Fruit fly (Drosophila melanogaster) whole organism, embryonic: Measurements from ENCODE around the gene CG5273.

ENCODE experiments used
- Ada2b ChIP-seq: fragments of 200-800 bp; sonication (Bioruptor generic); IDR thresholded peaks from 2 replicates; pipeline ENCODE4 v1.3.6; 2022; ENCODE audit warnings: missing biosample characterization, missing genetic modification characterization
- BEAF-32 ChIP-seq: fragments of 200-800 bp; sonication (Bioruptor generic); optimal IDR thresholded peaks from 3 replicates; lab custom pipeline; 2017; ENCODE audit warnings: missing biosample characterization, missing genetic modification characterization, mild to moderate bottlenecking, moderate library complexity, missing genetic modification reagents
- CG10321 ChIP-seq: fragments of 200-800 bp; sonication (Bioruptor generic); IDR thresholded peaks from 2 replicates; pipeline ENCODE4 v1.3.6; 2022; ENCODE audit warnings: missing biosample characterization, missing genetic modification characterization
- CG10431 ChIP-seq: fragments of 200-800 bp; sonication (Bioruptor generic); optimal IDR thresholded peaks from 3 replicates; lab custom pipeline; 2018; ENCODE audit warnings: missing biosample characterization, mild to moderate bottlenecking, missing genetic modification characterization
- CG10565 ChIP-seq: fragments of 200-800 bp; sonication (Bioruptor generic); optimal IDR thresholded peaks from 3 replicates; lab custom pipeline; 2016; ENCODE audit warnings: missing biosample characterization, mild to moderate bottlenecking, missing genetic modification characterization
- CG10979 ChIP-seq: fragments of 200-800 bp; sonication (Bioruptor generic); optimal IDR thresholded peaks from 2 replicates; lab custom pipeline; 2018; ENCODE audit warnings: missing biosample characterization, mild to moderate bottlenecking, missing genetic modification characterization, moderate library complexity
- CG11085 ChIP-seq: fragments of 200-800 bp; sonication (Bioruptor generic); IDR thresholded peaks from 2 replicates; pipeline ENCODE4 v1.3.6; 2022; ENCODE audit warnings: missing biosample characterization, missing genetic modification characterization
- CG12659 ChIP-seq: fragments of 200-800 bp; sonication (Bioruptor generic); optimal IDR thresholded peaks from 3 replicates; lab custom pipeline; 2017; ENCODE audit warnings: mild to moderate bottlenecking, missing biosample characterization, missing genetic modification reagents, missing genetic modification characterization
- CG12744 ChIP-seq: fragments of 200-800 bp; sonication (Bioruptor generic); optimal IDR thresholded peaks from 2 replicates; lab custom pipeline; 2016; ENCODE audit warnings: missing biosample characterization, missing genetic modification characterization
- CG14710 ChIP-seq: fragments of 200-800 bp; sonication (Bioruptor generic); optimal IDR thresholded peaks from 3 replicates; lab custom pipeline; 2019; ENCODE audit warnings: missing biosample characterization, mild to moderate bottlenecking, missing genetic modification characterization, moderate library complexity
- CG15601 ChIP-seq: fragments of 200-800 bp; sonication (Bioruptor generic); optimal IDR thresholded peaks from 3 replicates; lab custom pipeline; 2019; ENCODE audit warnings: missing biosample characterization, mild to moderate bottlenecking, missing genetic modification characterization, moderate library complexity
- CG17361 ChIP-seq: fragments of 200-800 bp; sonication (Bioruptor generic); IDR thresholded peaks from 3 replicates; pipeline ENCODE4 v1.3.6; 2022; ENCODE audit warnings: missing biosample characterization, missing genetic modification characterization
- CG17385 ChIP-seq: fragments of 200-800 bp; sonication (Bioruptor generic); optimal IDR thresholded peaks from 3 replicates; lab custom pipeline; 2018; ENCODE audit warnings: missing biosample characterization, mild to moderate bottlenecking, missing genetic modification characterization
- CG2129 ChIP-seq: fragments of 200-800 bp; sonication (Bioruptor generic); IDR thresholded peaks from 2 replicates; pipeline ENCODE4 v1.3.6; 2022; ENCODE audit warnings: missing biosample characterization, missing genetic modification characterization; ENCODE audit not compliant: partially characterized antibody
- CG2678 ChIP-seq: fragments of 200-800 bp; sonication (Bioruptor generic); optimal IDR thresholded peaks from 3 replicates; lab custom pipeline; 2019; ENCODE audit warnings: missing biosample characterization, mild to moderate bottlenecking, missing genetic modification characterization, moderate library complexity
- CG3163 ChIP-seq: fragments of 200-800 bp; sonication (Bioruptor generic); optimal IDR thresholded peaks from 3 replicates; lab custom pipeline; 2016; ENCODE audit warnings: missing biosample characterization, missing genetic modification characterization
- CG4360 ChIP-seq: fragments of 200-800 bp; sonication (Bioruptor generic); IDR thresholded peaks from 2 replicates; pipeline ENCODE4 v1.3.6; 2022; ENCODE audit warnings: missing biosample characterization, missing genetic modification characterization
- CG4730 ChIP-seq: fragments of 200-800 bp; sonication (Bioruptor generic); IDR thresholded peaks from 2 replicates; pipeline ENCODE4 v1.3.6; 2022; ENCODE audit warnings: missing biosample characterization, missing genetic modification characterization
- CG4820 ChIP-seq: fragments of 200-800 bp; sonication (Bioruptor generic); optimal IDR thresholded peaks from 3 replicates; lab custom pipeline; 2016; ENCODE audit warnings: missing biosample characterization, missing genetic modification characterization
- CG7357 ChIP-seq: fragments of 200-800 bp; sonication (Bioruptor generic); IDR thresholded peaks from 3 replicates; pipeline ENCODE4 v1.3.6; 2022; ENCODE audit warnings: missing biosample characterization, missing genetic modification characterization
- CG8478 ChIP-seq: fragments of >200 bp; optimal IDR thresholded peaks from 2 replicates; lab custom pipeline; 2018
- Chrac-16 ChIP-seq: fragments of 200-800 bp; sonication (Bioruptor generic); optimal IDR thresholded peaks from 3 replicates; lab custom pipeline; 2016; ENCODE audit warnings: missing biosample characterization, missing genetic modification characterization
- D ChIP-seq, 2 experiments: fragments of 200-800 bp in 1 of 2; fragments of >200 bp in 1 of 2; sonication (Bioruptor generic) in 1 of 2; optimal IDR thresholded peaks; 2 replicates in 1 of 2; 3 replicates in 1 of 2; lab custom pipeline; 2017; ENCODE audit warnings: mild to moderate bottlenecking in 1 of 2, missing biosample characterization in 1 of 2, missing genetic modification characterization in 1 of 2, missing genetic modification reagents in 1 of 2
- Ets65A ChIP-seq: fragments of 200-800 bp; sonication (Bioruptor generic); peaks from one replicate; lab custom pipeline; 2016; ENCODE audit warnings: missing biosample characterization, missing genetic modification characterization
- Fer1 ChIP-seq: fragments of 200-800 bp; sonication (Bioruptor generic); optimal IDR thresholded peaks from 2 replicates; lab custom pipeline; 2017; ENCODE audit warnings: missing biosample characterization, mild to moderate bottlenecking, missing genetic modification characterization
- Gsc ChIP-seq: fragments of 200-800 bp; sonication (Bioruptor generic); IDR thresholded peaks from 2 replicates; pipeline ENCODE4 v1.3.6; 2022; ENCODE audit warnings: missing biosample characterization, missing genetic modification characterization
- Hey ChIP-seq: fragments of 200-800 bp; sonication (Bioruptor generic); optimal IDR thresholded peaks from 3 replicates; lab custom pipeline; 2018; ENCODE audit warnings: missing biosample characterization, mild to moderate bottlenecking, missing genetic modification characterization
- HmgZ ChIP-seq: fragments of 200-800 bp; sonication (Bioruptor generic); optimal IDR thresholded peaks from 2 replicates; lab custom pipeline; 2018; ENCODE audit warnings: missing biosample characterization, mild to moderate bottlenecking, missing genetic modification characterization
- Lim3 ChIP-seq: fragments of 200-800 bp; sonication (Bioruptor generic); IDR thresholded peaks from 2 replicates; pipeline ENCODE4 v1.3.6; 2022; ENCODE audit warnings: missing biosample characterization, missing genetic modification characterization
- Meics ChIP-seq: fragments of 200-800 bp; sonication (Bioruptor generic); optimal IDR thresholded peaks from 2 replicates; lab custom pipeline; 2017; ENCODE audit warnings: missing biosample characterization, mild to moderate bottlenecking, missing genetic modification characterization
- Myb ChIP-seq: fragments of 200-800 bp; sonication (Bioruptor generic); optimal IDR thresholded peaks from 2 replicates; lab custom pipeline; 2016; ENCODE audit warnings: missing biosample characterization, missing genetic modification characterization
- Sry-β ChIP-seq: fragments of 200-800 bp; sonication (Bioruptor generic); optimal IDR thresholded peaks from 2 replicates; lab custom pipeline; 2018; ENCODE audit warnings: missing biosample characterization, mild to moderate bottlenecking, missing genetic modification characterization, moderate library complexity
- ap ChIP-seq: fragments of 200-800 bp; sonication (Bioruptor generic); IDR thresholded peaks from 2 replicates; pipeline ENCODE4 v1.3.6; 2022; ENCODE audit warnings: missing biosample characterization, missing genetic modification characterization
- bigmax ChIP-seq: fragments of 200-800 bp; sonication (Bioruptor generic); optimal IDR thresholded peaks from 2 replicates; lab custom pipeline; 2018; ENCODE audit warnings: missing biosample characterization, mild to moderate bottlenecking, missing genetic modification characterization
- bsh ChIP-seq, 2 experiments: fragments of 200-800 bp; sonication (Bioruptor generic); optimal IDR thresholded peaks; 2 replicates each; lab custom pipeline; 2017 to 2018; ENCODE audit warnings: mild to moderate bottlenecking in 2 of 2, missing biosample characterization in 2 of 2, missing genetic modification characterization in 2 of 2, moderate library complexity in 1 of 2
- ci ChIP-seq: fragments of 200-800 bp; sonication (Bioruptor generic); IDR thresholded peaks from 3 replicates; pipeline ENCODE4 v1.3.6; 2022; ENCODE audit warnings: missing biosample characterization, missing genetic modification characterization
- da ChIP-seq: fragments of 200-800 bp; sonication (Bioruptor generic); optimal IDR thresholded peaks from 2 replicates; lab custom pipeline; 2016; ENCODE audit warnings: missing biosample characterization, missing genetic modification characterization
- danr ChIP-seq: fragments of 200-800 bp; sonication (Bioruptor generic); IDR thresholded peaks from 2 replicates; pipeline ENCODE4 v1.3.6; 2022; ENCODE audit warnings: missing biosample characterization, missing genetic modification characterization
- en ChIP-seq: fragments of 200-800 bp; sonication (Bioruptor generic); optimal IDR thresholded peaks from 2 replicates; lab custom pipeline; 2016; ENCODE audit warnings: missing biosample characterization, missing genetic modification characterization
- grn ChIP-seq: fragments of 200-800 bp; sonication (Bioruptor generic); optimal IDR thresholded peaks from 3 replicates; lab custom pipeline; 2017; ENCODE audit warnings: missing biosample characterization, missing genetic modification characterization
- hth ChIP-seq: fragments of >200 bp; optimal IDR thresholded peaks from 2 replicates; lab custom pipeline; 2017; ENCODE audit warnings: inconsistent platforms
- jing ChIP-seq: fragments of 200-800 bp; sonication (Bioruptor generic); optimal IDR thresholded peaks from 2 replicates; lab custom pipeline; 2018; ENCODE audit warnings: missing biosample characterization, mild to moderate bottlenecking, missing genetic modification characterization
- ken ChIP-seq: fragments of 200-800 bp; sonication (Bioruptor generic); IDR thresholded peaks from 3 replicates; pipeline ENCODE4 v1.3.6; 2022; ENCODE audit warnings: missing biosample characterization, missing genetic modification characterization
- lab ChIP-seq: fragments of 200-800 bp; sonication (Bioruptor generic); optimal IDR thresholded peaks from 3 replicates; lab custom pipeline; 2017; ENCODE audit warnings: missing biosample characterization, missing genetic modification characterization, mild to moderate bottlenecking, moderate library complexity, missing genetic modification reagents
- org-1 ChIP-seq: fragments of 200-800 bp; sonication (Bioruptor generic); optimal IDR thresholded peaks from 2 replicates; lab custom pipeline; 2017; ENCODE audit warnings: missing biosample characterization, missing genetic modification characterization
- p53 ChIP-seq: fragments of 200-800 bp; sonication (Bioruptor generic); optimal IDR thresholded peaks from 2 replicates; lab custom pipeline; 2016; ENCODE audit warnings: missing biosample characterization, missing genetic modification characterization
- phol ChIP-seq: fragments of 200-800 bp; sonication (Bioruptor generic); optimal IDR thresholded peaks from 3 replicates; lab custom pipeline; 2018; ENCODE audit warnings: missing biosample characterization, mild to moderate bottlenecking, missing genetic modification characterization, moderate library complexity
- zfh1 ChIP-seq: fragments of 200-800 bp; sonication (Bioruptor generic); IDR thresholded peaks from 3 replicates; pipeline ENCODE4 v1.3.6; 2022; ENCODE audit warnings: missing biosample characterization, missing genetic modification characterization

Gene CG5273

DNA sequence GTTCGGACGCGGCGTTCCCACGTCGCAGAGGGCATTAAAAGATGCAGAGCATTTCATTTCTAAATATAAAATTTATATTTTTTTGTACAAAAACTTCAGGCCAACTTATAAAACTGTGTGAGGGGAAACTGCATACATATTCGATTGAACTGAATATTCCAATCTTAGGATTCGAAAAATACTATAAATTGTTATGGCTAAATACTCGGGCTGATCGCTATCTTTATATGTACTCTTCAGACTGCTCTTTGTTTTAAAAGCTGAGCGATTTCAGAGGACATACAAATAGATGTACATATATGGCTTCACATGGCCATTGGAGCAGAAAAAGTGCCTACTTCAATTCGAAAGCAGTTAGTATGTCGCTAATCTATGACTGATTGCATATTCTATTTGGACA is 44.0 kb downstream of the CG5273 start, which contains the start of gene CG13359:
Gene CG13359, minus strand, starts transcription at position 101 of the 400 bp plus-strand sequence.
- TF ChIP-seq grn (GFP tag; lab: Kevin White, UChicago) (no peak), CG2678 (no peak), danr (GFP tag; lab: Robert Waterston, UW) (no peak), Lim3 (GFP tag; lab: Robert Waterston, UW) (no peak), da (GFP tag; lab: Kevin White, UChicago) (no peak), bigmax (no peak), CG10565 (GFP tag; lab: Kevin White, UChicago) (no peak)
- TF ChIP-seq, all 482 proteins: peak for 0

DNA sequence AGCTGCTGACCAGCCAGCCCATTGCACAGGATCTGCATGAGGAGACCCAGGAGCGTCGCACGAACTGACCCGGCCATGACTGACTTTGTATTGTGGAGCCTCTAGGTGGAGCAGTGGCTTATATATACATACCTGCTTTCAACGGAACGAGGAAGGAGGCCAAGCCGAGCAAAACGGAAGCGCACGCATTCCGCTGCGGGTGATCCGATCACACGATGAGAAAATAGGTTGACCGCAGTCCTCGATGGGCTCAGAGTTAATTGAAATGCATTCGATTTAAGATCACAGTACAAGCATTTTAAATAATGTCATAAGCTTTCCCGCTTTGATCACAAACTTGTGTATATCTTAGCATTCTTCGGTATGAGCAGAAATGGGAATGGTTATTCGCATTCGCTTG is 45.4 kb downstream of the CG5273 start, which contains the start of gene CG13358:
Gene CG13358, minus strand, starts transcription at position 101 of the 400 bp plus-strand sequence.
- TF ChIP-seq ken (GFP tag; lab: Robert Waterston, UW) (no peak), Ets65A (GFP tag; lab: Kevin White, UChicago) (peak; percentile 42)

DNA sequence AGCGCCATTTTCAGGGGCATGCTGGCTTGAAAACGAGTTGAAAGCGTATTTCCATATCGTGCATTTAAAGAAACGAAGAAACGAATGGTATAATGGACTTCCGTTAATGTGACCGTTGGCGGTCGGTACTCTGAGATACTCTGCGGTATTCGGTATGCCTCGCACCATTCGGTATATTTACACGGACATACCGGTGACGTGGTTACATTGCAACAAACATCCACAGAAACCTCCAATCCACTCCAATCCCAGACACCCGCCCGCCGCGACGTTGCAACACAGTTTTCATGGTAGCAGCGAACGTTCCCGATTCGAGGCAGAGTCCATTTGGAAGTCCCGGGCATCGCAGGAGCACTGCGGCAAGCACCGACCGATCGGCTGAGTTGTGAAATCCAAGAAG is 46.5 kb downstream of the CG5273 start, which contains the start of gene Sec22:
Gene Sec22, plus strand, starts transcription at position 170 of the 400 bp plus-strand sequence.
- TF ChIP-seq Chrac-16 (GFP tag; lab: Kevin White, UChicago) (no peak), CG14710 (tag; lab: Kevin White, UChicago) (peak; percentile 40), hth (no peak), jing (GFP tag; lab: Kevin White, UChicago) (no peak), Meics (GFP tag; lab: Kevin White, UChicago) (peak; percentile 6), CG10431 (GFP tag; lab: Kevin White, UChicago) (no peak), CG12659 (GFP tag; lab: Kevin White, UChicago) (peak; percentile 46), bsh (GFP tag; optimal IDR thresholded peaks at IDR 0.05; lab: Kevin White, UChicago) (no peak), Sry-β (GFP tag; lab: Kevin White, UChicago) (no peak), CG10979 (no peak), ci (GFP tag; lab: Robert Waterston, UW) (peak; percentile 31; the same call in 1 of the 3 replicates), Gsc (no peak), zfh1 (GFP tag; lab: Robert Waterston, UW) (no peak), CG8478 (no peak), CG4820 (GFP tag; lab: Kevin White, UChicago) (no peak), CG7357 (no peak), Ada2b (GFP tag; lab: Robert Waterston, UW) (no peak), CG17385 (GFP tag; lab: Kevin White, UChicago) (no peak), CG3163 (no peak), CG4360 (peak; percentile 17; the same call in 1 of the 2 replicates), CG10321 (GFP tag; lab: Robert Waterston, UW) (no peak), BEAF-32 (peak; percentile 31), CG11085 (no peak), Hey (tag; lab: Kevin White, UChicago) (no peak), Myb (peak; percentile 17), HmgZ (tag; lab: Kevin White, UChicago) (peak; percentile 27), phol (tag; lab: Kevin White, UChicago) (peak; percentile 31), org-1 (GFP tag; lab: Kevin White, UChicago) (no peak), CG2129 (no peak), CG17361 (GFP tag; lab: Robert Waterston, UW) (0 out of 3 replicates have a peak, but pooled peaks have one; percentile 20), lab (GFP tag; lab: Kevin White, UChicago) (no peak), en (no peak), Fer1 (GFP tag; lab: Kevin White, UChicago) (no peak), ap (GFP tag; lab: Robert Waterston, UW) (no peak), CG15601 (peak; percentile 18), CG4730 (GFP tag; lab: Robert Waterston, UW) (no peak), D (optimal IDR thresholded peaks at IDR 0.05; lab: Kevin White, UChicago) (no peak), D (GFP tag; optimal IDR thresholded peaks at IDR 0.05; lab: Kevin White, UChicago) (no peak), p53 (GFP tag; lab: Kevin White, UChicago) (no peak), CG12744 (GFP tag; lab: Kevin White, UChicago) (no peak)
